Worm (Caenorhabditis elegans): Measurements from ENCODE around the gene sng-1.

- TF ChIP-seq him-1 (tag; optimal IDR thresholded peaks at IDR 0.05) (no peak), W03F9.2 (tag; optimal IDR thresholded peaks at IDR 0.05) (no peak)
Observed at ce11 chrX:7316485-7317391, 10.7 kb upstream of the sng-1 start, which contains the start of the genes spp-2 and spp-6.
